Worm (Caenorhabditis elegans) whole organism, dauer: ENCODE results near the gene pcyt-1.

Experiments used
- unc-62 ChIP-seq: sonication (generic microtip); optimal IDR thresholded peaks from 2 replicates; lab custom pipeline; 2017; ENCODE audit warnings: missing biosample characterization, missing genetic modification reagents, missing genetic modification characterization

The pcyt-1 gene

DNA sequence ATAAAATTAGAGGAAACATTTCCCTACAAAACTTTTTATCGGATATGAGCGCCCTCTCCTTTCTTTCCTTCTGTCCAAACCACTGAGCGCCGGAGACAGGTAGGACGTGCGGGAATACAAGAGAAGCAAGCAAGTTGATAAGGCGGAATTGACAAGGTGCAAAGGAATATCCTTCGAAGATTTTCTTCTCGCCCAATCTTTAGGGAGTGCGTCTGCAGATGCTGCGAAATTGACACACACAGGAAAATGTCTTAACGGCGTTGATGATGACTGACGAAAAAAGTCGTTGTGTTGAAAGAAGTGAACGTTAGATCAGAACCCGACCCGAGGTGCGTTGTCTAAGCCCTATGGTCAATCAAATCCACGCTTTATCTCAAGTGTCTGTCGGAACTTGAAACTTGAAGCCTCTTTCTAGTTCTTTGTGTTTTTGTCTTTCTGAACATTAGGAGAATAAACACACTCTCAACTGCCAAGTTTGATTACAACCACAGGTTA, 15.6 kb downstream of the pcyt-1 start:
- TF ChIP-seq unc-62 (GFP tag; lab: Kevin White, UChicago): no peak

DNA sequence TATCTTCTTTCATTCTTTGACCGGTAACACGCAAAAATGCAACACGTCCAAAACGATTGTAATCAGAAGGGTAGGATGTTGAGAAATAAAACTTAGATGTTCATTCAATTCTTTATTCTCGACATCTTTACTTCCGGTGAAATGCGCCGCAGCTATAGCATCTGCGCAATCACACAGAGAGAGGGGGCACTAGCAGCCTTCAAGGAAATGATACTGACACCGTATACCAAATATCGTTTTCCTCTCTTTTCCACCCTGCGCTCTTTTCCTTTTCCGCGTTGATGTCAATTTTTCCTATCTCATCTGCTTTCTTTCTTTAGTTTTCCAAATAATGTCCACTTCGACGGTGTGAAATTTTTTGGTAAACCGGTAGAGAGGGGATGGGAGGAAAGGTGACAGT, 18.6 kb downstream of the pcyt-1 start:
- no peak for TF ChIP-seq unc-62 (GFP tag; lab: Kevin White, UChicago)

DNA sequence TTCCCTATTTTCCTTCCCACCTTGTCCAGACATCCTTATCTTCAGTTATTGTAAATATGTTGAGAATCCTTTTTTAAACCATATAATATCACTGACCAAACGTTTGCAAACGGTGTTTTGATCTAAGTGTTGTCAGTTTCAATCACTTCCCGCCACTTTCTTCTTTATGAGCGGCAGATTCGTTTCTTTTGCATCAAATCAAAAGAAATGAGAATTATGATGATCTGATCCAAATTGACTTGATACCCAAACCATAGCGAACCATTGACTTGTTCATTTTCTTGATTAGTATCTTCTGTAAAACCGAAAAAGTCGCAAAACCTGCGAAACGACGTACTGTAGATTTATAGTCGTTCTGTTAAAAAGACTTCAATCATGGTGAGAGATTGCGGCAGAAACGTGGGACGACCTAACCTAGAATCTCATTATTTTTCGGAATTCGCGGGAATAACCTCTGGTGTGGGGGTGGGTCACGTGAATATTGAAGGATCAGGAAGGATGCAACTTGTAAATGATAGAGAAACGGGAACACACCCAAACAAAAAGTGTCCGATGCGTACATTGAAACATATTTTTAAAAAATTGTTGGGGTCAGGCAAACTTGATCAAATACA, 21.9 kb downstream of the pcyt-1 start:
- TF ChIP-seq unc-62 (GFP tag; lab: Kevin White, UChicago): no peak

DNA sequence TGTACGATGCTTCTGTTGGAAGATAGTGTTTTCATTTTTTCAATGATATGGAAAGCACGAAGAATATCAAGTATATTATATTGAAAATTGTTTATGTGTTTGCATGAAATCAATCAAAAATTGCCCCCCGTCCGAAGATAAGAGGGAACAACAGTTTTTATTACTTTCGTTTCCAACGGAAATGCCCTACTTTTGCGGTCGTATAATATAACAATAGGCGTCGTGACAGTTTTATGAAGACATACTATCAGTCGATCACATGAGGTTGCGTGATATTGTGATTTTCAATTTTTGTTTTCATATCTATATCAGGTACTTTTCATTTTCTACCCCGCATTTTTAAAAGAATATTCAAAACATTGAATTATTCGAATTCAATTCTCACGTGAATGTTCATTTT, 23.9 kb downstream of the pcyt-1 start:
- no peak for TF ChIP-seq unc-62 (GFP tag; lab: Kevin White, UChicago)

DNA sequence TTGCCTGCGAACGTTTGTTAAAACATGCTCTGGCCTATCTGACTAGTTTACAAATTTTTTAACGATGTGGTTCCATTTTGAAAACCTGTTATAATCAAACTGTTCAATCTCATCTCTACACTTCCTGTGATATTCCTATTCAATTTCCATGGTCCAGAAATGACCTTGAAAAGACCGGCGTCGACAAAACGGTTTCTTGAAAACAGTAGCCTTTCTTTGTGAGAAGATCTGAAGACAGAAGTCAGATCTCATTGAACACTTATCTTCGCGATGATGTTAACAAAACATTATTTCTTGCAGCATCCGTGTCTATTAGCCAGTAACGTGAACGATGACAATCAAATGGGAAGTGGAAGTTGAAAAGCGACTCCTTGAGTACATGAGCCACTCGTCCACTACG, 24.5 kb downstream of the pcyt-1 start, which contains the start of gene C44E12.1:
TSS of gene C44E12.1 (plus strand) at position 301 of the 400 bp plus-strand sequence.
- no peak for TF ChIP-seq unc-62 (GFP tag; lab: Kevin White, UChicago)

DNA sequence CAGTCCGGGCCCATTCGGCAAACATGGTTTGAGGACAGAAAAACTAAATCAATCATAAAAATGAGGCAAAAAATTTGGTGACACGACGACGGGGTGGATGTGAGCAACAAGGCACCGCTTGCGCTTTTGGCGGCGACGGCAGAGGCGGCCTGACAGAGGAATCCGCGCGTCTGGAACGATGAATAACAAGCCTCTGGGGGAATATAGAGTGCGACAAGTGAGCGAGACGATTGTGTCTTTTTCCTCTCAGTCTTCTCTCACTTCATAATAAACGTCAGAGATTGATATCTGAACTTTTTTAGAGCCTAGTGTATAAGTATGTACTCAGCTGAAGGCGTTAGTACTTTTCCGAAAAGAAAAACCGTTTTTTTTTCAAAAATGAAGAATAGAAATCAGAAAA, 35.8 kb downstream of the pcyt-1 start, which contains the start of gene twk-17:
TSS of gene twk-17 (minus strand) at position 101 of the 400 bp plus-strand sequence.
- no peak for TF ChIP-seq unc-62 (GFP tag; lab: Kevin White, UChicago)

DNA sequence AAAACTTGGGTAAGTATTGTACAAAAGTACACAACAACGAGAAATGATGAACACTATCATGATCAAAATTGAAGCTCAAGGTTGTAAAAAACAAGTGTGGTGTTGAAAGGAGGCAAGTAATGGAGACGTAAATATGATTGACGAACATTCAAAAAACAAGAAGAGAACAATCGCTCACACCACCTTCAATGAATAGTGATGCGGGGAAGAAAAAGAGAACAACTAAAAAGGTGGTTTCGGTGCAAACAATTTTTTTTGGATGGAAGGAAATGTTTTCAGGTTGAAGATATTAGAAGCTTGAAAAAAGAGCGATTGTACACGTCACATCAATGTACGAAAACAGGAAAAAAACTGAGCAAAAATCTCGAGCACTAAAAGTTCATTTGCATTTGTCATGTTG, 42.3 kb downstream of the pcyt-1 start:
- no peak for TF ChIP-seq unc-62 (GFP tag; lab: Kevin White, UChicago)

DNA sequence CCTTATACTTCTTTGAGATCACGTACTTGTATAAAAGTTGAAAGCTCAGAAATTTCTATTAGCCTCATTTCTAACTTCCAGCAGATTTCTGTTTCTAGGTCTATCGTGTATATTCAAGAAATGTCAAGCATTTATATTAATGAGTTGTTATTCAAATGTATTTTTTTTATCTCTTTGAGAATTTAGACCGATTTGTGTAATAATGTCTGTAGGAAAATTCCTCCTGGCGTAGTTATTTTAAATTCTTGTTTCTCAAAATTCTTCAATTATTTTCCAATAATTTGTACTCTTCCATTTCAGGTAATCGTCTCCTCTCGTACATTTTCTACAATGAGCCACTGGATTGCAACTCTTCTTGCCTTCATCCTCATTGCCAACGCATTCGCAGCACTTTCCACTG, 55.2 kb downstream of the pcyt-1 start, which contains the start of gene nlp-61:
TSS of gene nlp-61 (plus strand) at position 301 of the 400 bp plus-strand sequence.
- TF ChIP-seq unc-62 (GFP tag; lab: Kevin White, UChicago): no peak
